Worm (Caenorhabditis elegans) whole organism, early embryonic: Measurements from ENCODE around the gene rrf-3.

Source experiments
- B0310.2 ChIP-seq: sonication (generic microtip); optimal IDR thresholded peaks from 2 replicates; lab custom pipeline; 2016; ENCODE audit warnings: mild to moderate bottlenecking, missing genetic modification characterization, missing compliant biosample characterization
- F13C5.2 ChIP-seq: sonication (generic microtip); optimal IDR thresholded peaks from 2 replicates; lab custom pipeline; 2017; ENCODE audit warnings: mild to moderate bottlenecking, missing genetic modification characterization, inconsistent platforms, missing compliant biosample characterization
- aly-1 ChIP-seq: sonication (generic microtip); optimal IDR thresholded peaks from 2 replicates; lab custom pipeline; 2016; ENCODE audit warnings: missing genetic modification characterization, missing compliant biosample characterization
- ama-1 ChIP-seq: fragments of 150-350 bp; optimal IDR thresholded peaks from 2 replicates; lab custom pipeline; 2014
- ceh-13 ChIP-seq: fragments of 200-800 bp; sonication (Bioruptor generic); optimal IDR thresholded peaks from 2 replicates; lab custom pipeline; 2018; ENCODE audit warnings: mild to moderate bottlenecking, missing genetic modification characterization, missing compliant biosample characterization
- ceh-36 ChIP-seq: sonication (generic microtip); optimal IDR thresholded peaks from 2 replicates; lab custom pipeline; 2016; ENCODE audit warnings: missing genetic modification characterization, inconsistent platforms, missing compliant biosample characterization
- ets-7 ChIP-seq: sonication (generic microtip); optimal IDR thresholded peaks from 2 replicates; lab custom pipeline; 2016; ENCODE audit warnings: missing genotype, missing genetic modification characterization, missing compliant biosample characterization
- flt-1 ChIP-seq: fragments of 200-800 bp; sonication (Bioruptor generic); IDR thresholded peaks from 2 replicates; pipeline ENCODE4 v1.3.6; 2022; ENCODE audit warnings: missing genetic modification characterization, missing compliant biosample characterization
- hmbx-1 ChIP-seq: sonication (generic microtip); optimal IDR thresholded peaks from 2 replicates; lab custom pipeline; 2016; ENCODE audit warnings: mild to moderate bottlenecking, missing genetic modification characterization, missing compliant biosample characterization
- hmg-4 ChIP-seq: fragments of 200-800 bp; sonication (Bioruptor generic); optimal IDR thresholded peaks from 2 replicates; lab custom pipeline; 2018; ENCODE audit warnings: mild to moderate bottlenecking, missing genetic modification characterization, missing compliant biosample characterization
- hnd-1 ChIP-seq: sonication (generic microtip); optimal IDR thresholded peaks from 2 replicates; lab custom pipeline; 2016; ENCODE audit warnings: missing genetic modification characterization, missing compliant biosample characterization
- pes-1 ChIP-seq: fragments of 200-800 bp; sonication (Bioruptor generic); IDR thresholded peaks from 2 replicates; pipeline ENCODE4 v1.3.6; 2022; ENCODE audit warnings: missing genetic modification reagents, missing genetic modification characterization, missing compliant biosample characterization
- scrt-1 ChIP-seq: fragments of 200-800 bp; sonication (Bioruptor generic); IDR thresholded peaks from 2 replicates; pipeline ENCODE4 v1.3.6; 2022; ENCODE audit warnings: missing genetic modification characterization, missing compliant biosample characterization
- sea-1 ChIP-seq: fragments of 200-800 bp; sonication (Bioruptor generic); conservative IDR thresholded peaks from 2 replicates; pipeline ENCODE4 v1.3.6; 2022; ENCODE audit warnings: missing genetic modification characterization, missing compliant biosample characterization
- tbx-11 ChIP-seq: fragments of 200-800 bp; sonication (Bioruptor generic); IDR thresholded peaks from 2 replicates; pipeline ENCODE4 v1.3.6; 2022; ENCODE audit warnings: missing genetic modification characterization, missing compliant biosample characterization
- tbx-37 ChIP-seq: fragments of 200-800 bp; sonication (Bioruptor generic); conservative IDR thresholded peaks from 2 replicates; pipeline ENCODE4 v1.3.6; 2022; ENCODE audit warnings: missing genetic modification reagents, missing genetic modification characterization, missing compliant biosample characterization
- tra-4 ChIP-seq: sonication (generic microtip); optimal IDR thresholded peaks from 2 replicates; lab custom pipeline; 2017; ENCODE audit warnings: missing genetic modification characterization, missing compliant biosample characterization

Gene rrf-3

ce11 chrII:8137379-8137778, 24.9 kb upstream of the rrf-3 start:
- TF ChIP-seq flt-1 (GFP tag; lab: Robert Waterston, UW) = no peak
- TF ChIP-seq sea-1 = no peak
- TF ChIP-seq ets-7 (tag; lab: Kevin White, UChicago) = no peak
- TF ChIP-seq ceh-36 (tag; lab: Kevin White, UChicago) = no peak
- TF ChIP-seq tra-4 (tag; lab: Kevin White, UChicago) = no peak
- TF ChIP-seq ama-1 (lab: Kevin White, UChicago) = no peak
- no peak for TF ChIP-seq B0310.2 (tag; lab: Kevin White, UChicago)
- TF ChIP-seq ceh-13 (GFP tag; lab: Kevin White, UChicago) = peak; percentile 20

- no peak for TF ChIP-seq ceh-36 (tag; lab: Kevin White, UChicago)
- TF ChIP-seq flt-1 (GFP tag; lab: Robert Waterston, UW) = no peak
- TF ChIP-seq ama-1 (lab: Kevin White, UChicago) = no peak
- TF ChIP-seq F13C5.2 (tag; lab: Kevin White, UChicago) = no peak
Measured at ce11 chrII:8138015-8138546, 24.2 kb upstream of the rrf-3 start, which contains the start of gene cdc-48.2. cdc-48.2 (plus strand) TSS chrII:8138496.

- TF ChIP-seq B0310.2 (tag; lab: Kevin White, UChicago) = no peak
- no peak for TF ChIP-seq ets-7 (tag; lab: Kevin White, UChicago)
- no peak for TF ChIP-seq ceh-13 (GFP tag; lab: Kevin White, UChicago)
- no peak for TF ChIP-seq scrt-1 (GFP tag; lab: Robert Waterston, UW)
- no peak for TF ChIP-seq F13C5.2 (tag; lab: Kevin White, UChicago)
- TF ChIP-seq pes-1 (GFP tag; lab: Robert Waterston, UW) = no peak
- TF ChIP-seq ceh-36 (tag; lab: Kevin White, UChicago) = no peak
- no peak for TF ChIP-seq hmbx-1 (tag; lab: Kevin White, UChicago)
- no peak for TF ChIP-seq tbx-11 (GFP tag; lab: Robert Waterston, UW)
- no peak for TF ChIP-seq tbx-37 (GFP tag; lab: Robert Waterston, UW)
- TF ChIP-seq ama-1 (lab: Kevin White, UChicago) = no peak
- TF ChIP-seq hmg-4 (GFP tag; lab: Kevin White, UChicago) = no peak
- no peak for TF ChIP-seq flt-1 (GFP tag; lab: Robert Waterston, UW)
- no peak for TF ChIP-seq aly-1
- TF ChIP-seq tra-4 (tag; lab: Kevin White, UChicago) = no peak
- no peak for TF ChIP-seq sea-1
- TF ChIP-seq hnd-1 = no peak
Measured at ce11 chrII:8141135-8141534, 21.1 kb upstream of the rrf-3 start.

ce11 chrII:8143278-8143931, 18.9 kb upstream of the rrf-3 start, which contains the start of the genes ints-11 and rpl-10:
ints-11 (minus strand) TSS chrII:8143478.
rpl-10 (plus strand) TSS chrII:8143881.
- TF ChIP-seq hmbx-1 (tag; lab: Kevin White, UChicago) = no peak
- TF ChIP-seq tbx-11 (GFP tag; lab: Robert Waterston, UW) = no peak
- no peak for TF ChIP-seq ceh-13 (GFP tag; lab: Kevin White, UChicago)
- no peak for TF ChIP-seq tra-4 (tag; lab: Kevin White, UChicago)
- no peak for TF ChIP-seq pes-1 (GFP tag; lab: Robert Waterston, UW)
- TF ChIP-seq ets-7 (tag; lab: Kevin White, UChicago) = no peak
- TF ChIP-seq ama-1 (lab: Kevin White, UChicago) = no peak
- TF ChIP-seq flt-1 (GFP tag; lab: Robert Waterston, UW) = no peak
- no peak for TF ChIP-seq ceh-36 (tag; lab: Kevin White, UChicago)
- TF ChIP-seq scrt-1 (GFP tag; lab: Robert Waterston, UW) = no peak
- TF ChIP-seq sea-1 = no peak
- TF ChIP-seq hnd-1 = no peak
- TF ChIP-seq hmg-4 (GFP tag; lab: Kevin White, UChicago) = no peak
- TF ChIP-seq tbx-37 (GFP tag; lab: Robert Waterston, UW) = no peak
- no peak for TF ChIP-seq aly-1
- TF ChIP-seq F13C5.2 (tag; lab: Kevin White, UChicago) = no peak
- no peak for TF ChIP-seq B0310.2 (tag; lab: Kevin White, UChicago)

ce11 chrII:8144543-8144942, 17.7 kb upstream of the rrf-3 start, which contains the start of gene F10B5.2:
F10B5.2 (plus strand) TSS chrII:8144762.
- TF ChIP-seq tra-4 (tag; lab: Kevin White, UChicago) = no peak
- TF ChIP-seq flt-1 (GFP tag; lab: Robert Waterston, UW) = no peak
- TF ChIP-seq scrt-1 (GFP tag; lab: Robert Waterston, UW) = no peak

ce11 chrII:8149930-8150329, 12.3 kb upstream of the rrf-3 start, which contains the start of gene F10B5.3:
F10B5.3 (minus strand) TSS chrII:8150030.
- no peak for TF ChIP-seq flt-1 (GFP tag; lab: Robert Waterston, UW)
- no peak for TF ChIP-seq scrt-1 (GFP tag; lab: Robert Waterston, UW)
- no peak for TF ChIP-seq ama-1 (lab: Kevin White, UChicago)

- TF ChIP-seq aly-1 = no peak
- no peak for TF ChIP-seq tbx-37 (GFP tag; lab: Robert Waterston, UW)
Measured at ce11 chrII:8152711-8153325, 9.4 kb upstream of the rrf-3 start.
